Worm (Caenorhabditis elegans) whole organism, L2 larva: ENCODE data around the gene F23F1.2.

Experiments used
- C34F6.9 ChIP-seq: fragments of 150-350 bp; optimal IDR thresholded peaks from 2 replicates; lab custom pipeline; 2014; ENCODE audit warnings: missing biosample characterization, missing genetic modification characterization
- F13H6.1 ChIP-seq: sonication (generic microtip); optimal IDR thresholded peaks from 2 replicates; lab custom pipeline; 2016; ENCODE audit warnings: missing genetic modification characterization, missing compliant biosample characterization
- Y55F3AM.14 ChIP-seq: fragments of 200-800 bp; sonication (Bioruptor generic); optimal IDR thresholded peaks from 2 replicates; lab custom pipeline; 2018; ENCODE audit warnings: mild to moderate bottlenecking, missing genetic modification characterization, missing compliant biosample characterization
- ZK546.5 ChIP-seq: sonication (generic microtip); optimal IDR thresholded peaks from 2 replicates; lab custom pipeline; 2017; ENCODE audit warnings: missing biosample characterization, missing genetic modification characterization
- blmp-1 ChIP-seq: sonication (generic microtip); optimal IDR thresholded peaks from 2 replicates; lab custom pipeline; 2017; ENCODE audit warnings: missing genetic modification characterization, mild to moderate bottlenecking, missing compliant biosample characterization, antibody characterized with exemption, moderate library complexity; ENCODE audit not compliant: insufficient read depth
- ceh-16 ChIP-seq: fragments of 150-350 bp; optimal IDR thresholded peaks from 2 replicates; lab custom pipeline; 2014; ENCODE audit warnings: missing biosample characterization, missing genetic modification characterization
- ceh-82 ChIP-seq: fragments of 150-350 bp; optimal IDR thresholded peaks from 2 replicates; lab custom pipeline; 2014; ENCODE audit warnings: missing biosample characterization, missing genetic modification characterization
- elt-3 ChIP-seq: sonication (generic microtip); optimal IDR thresholded peaks from 2 replicates; lab custom pipeline; 2017; ENCODE audit warnings: missing biosample characterization, missing genetic modification characterization
- gmeb-1 ChIP-seq: fragments of 150-350 bp; optimal IDR thresholded peaks from 2 replicates; lab custom pipeline; 2014; ENCODE audit warnings: missing biosample characterization, missing genetic modification characterization
- lin-11 ChIP-seq: fragments of 150-350 bp; sonication (generic microtip); optimal IDR thresholded peaks from 2 replicates; lab custom pipeline; 2014; ENCODE audit warnings: missing biosample characterization, missing genetic modification characterization, inconsistent platforms, mixed read lengths
- lin-39 ChIP-seq: fragments of 150-350 bp; optimal IDR thresholded peaks from 2 replicates; lab custom pipeline; 2014; ENCODE audit warnings: missing biosample characterization, missing genetic modification reagents, missing genetic modification characterization
- lsy-2 ChIP-seq, 2 experiments: fragments of 150-350 bp in 1 of 2; sonication (generic microtip) in 1 of 2; optimal IDR thresholded peaks; 2 replicates each; lab custom pipeline; 2014 to 2017; ENCODE audit warnings: missing biosample characterization in 2 of 2, missing genetic modification characterization in 2 of 2
- mdl-1 ChIP-seq, 2 experiments: fragments of 150-350 bp in 1 of 2; sonication (generic microtip) in 1 of 2; optimal IDR thresholded peaks; 2 replicates each; lab custom pipeline; 2017; ENCODE audit warnings: missing biosample characterization in 2 of 2, missing genetic modification characterization in 2 of 2
- nhr-10 ChIP-seq: sonication (generic microtip); optimal IDR thresholded peaks from 2 replicates; lab custom pipeline; 2017; ENCODE audit warnings: missing biosample characterization, missing genetic modification characterization
- nhr-11 ChIP-seq: fragments of 150-350 bp; optimal IDR thresholded peaks from 2 replicates; lab custom pipeline; 2014; ENCODE audit warnings: missing biosample characterization, missing genetic modification characterization
- nhr-12 ChIP-seq: fragments of 150-350 bp; optimal IDR thresholded peaks from 2 replicates; lab custom pipeline; 2014; ENCODE audit warnings: missing biosample characterization, missing genetic modification characterization
- nhr-129 ChIP-seq: fragments of 150-350 bp; optimal IDR thresholded peaks from 2 replicates; lab custom pipeline; 2014; ENCODE audit warnings: missing biosample characterization, missing genetic modification characterization
- nhr-237 ChIP-seq: fragments of 150-350 bp; optimal IDR thresholded peaks from 2 replicates; lab custom pipeline; 2014; ENCODE audit warnings: missing biosample characterization, missing genetic modification characterization
- nhr-25 ChIP-seq: fragments of 150-350 bp; sonication (generic microtip); optimal IDR thresholded peaks from 3 replicates; lab custom pipeline; 2014; ENCODE audit warnings: missing biosample characterization, missing genetic modification characterization
- nhr-6 ChIP-seq: fragments of 150-350 bp; optimal IDR thresholded peaks from 2 replicates; lab custom pipeline; 2014; ENCODE audit warnings: missing biosample characterization, missing genetic modification characterization
- nhr-77 ChIP-seq: fragments of 150-350 bp; optimal IDR thresholded peaks from 2 replicates; lab custom pipeline; 2014; ENCODE audit warnings: missing biosample characterization, missing genetic modification characterization
- peb-1 ChIP-seq: fragments of 150-350 bp; optimal IDR thresholded peaks from 2 replicates; lab custom pipeline; 2014; ENCODE audit warnings: missing biosample characterization, missing genetic modification characterization
- sem-4 ChIP-seq: fragments of 150-350 bp; optimal IDR thresholded peaks from 2 replicates; lab custom pipeline; 2014; ENCODE audit warnings: missing biosample characterization, missing genetic modification reagents, missing genetic modification characterization
- skn-1 ChIP-seq: sonication (generic microtip); optimal IDR thresholded peaks from 2 replicates; lab custom pipeline; 2017; ENCODE audit warnings: missing biosample characterization, missing genetic modification characterization
- sma-9 ChIP-seq, 2 experiments: fragments of 150-350 bp in 1 of 2; sonication (generic microtip) in 1 of 2; optimal IDR thresholded peaks; 2 replicates each; lab custom pipeline; 2014 to 2016; ENCODE audit warnings: missing genetic modification characterization in 2 of 2, mild to moderate bottlenecking in 1 of 2, missing biosample characterization in 1 of 2, missing compliant biosample characterization in 1 of 2, missing genetic modification reagents in 1 of 2, moderate library complexity in 1 of 2
- snpc-4 ChIP-seq: fragments of 150-350 bp; optimal IDR thresholded peaks from 2 replicates; lab custom pipeline; 2014; ENCODE audit warnings: missing biosample characterization, missing genetic modification characterization
- unc-39 ChIP-seq: fragments of 150-350 bp; optimal IDR thresholded peaks from 2 replicates; lab custom pipeline; 2014; ENCODE audit warnings: missing biosample characterization, missing genetic modification characterization
- unc-55 ChIP-seq: fragments of 150-350 bp; sonication (generic microtip); optimal IDR thresholded peaks from 3 replicates; lab custom pipeline; 2014; ENCODE audit warnings: missing biosample characterization, missing genetic modification reagents, missing genetic modification characterization
- unc-62 ChIP-seq: fragments of 150-350 bp; optimal IDR thresholded peaks from 2 replicates; lab custom pipeline; 2014; ENCODE audit warnings: missing biosample characterization, missing genetic modification reagents, missing genetic modification characterization
- zag-1 ChIP-seq: fragments of 150-350 bp; optimal IDR thresholded peaks from 2 replicates; lab custom pipeline; 2014; ENCODE audit warnings: missing biosample characterization, missing genetic modification characterization
- ztf-1 ChIP-seq: fragments of 200-800 bp; sonication (Bioruptor generic); conservative IDR thresholded peaks from 2 replicates; pipeline ENCODE4 v1.3.6; 2022; ENCODE audit warnings: missing genetic modification characterization, missing compliant biosample characterization
- ztf-4 ChIP-seq: fragments of 150-350 bp; optimal IDR thresholded peaks from 2 replicates; lab custom pipeline; 2014; ENCODE audit warnings: missing biosample characterization, missing genetic modification characterization

The F23F1.2 gene

ce11 chrII:33904-34303 lies at the start of gene F23F1.2:
Gene F23F1.2, plus strand, starts transcription at chrII:34204.
- TF ChIP-seq Y55F3AM.14, result no peak
- TF ChIP-seq peb-1, result no peak
- no peak for TF ChIP-seq nhr-12 (tag; lab: Kevin White, UChicago)
- TF ChIP-seq ztf-4, result no peak
- no peak for TF ChIP-seq nhr-10 (tag; lab: Kevin White, UChicago)
- no peak for TF ChIP-seq mdl-1 (tag; optimal IDR thresholded peaks at IDR 0.05; lab: Kevin White, UChicago)
- no peak for TF ChIP-seq blmp-1 (tag; lab: Kevin White, UChicago)
- TF ChIP-seq nhr-11, result no peak
- no peak for TF ChIP-seq ztf-1

- peak; percentile 89 for TF ChIP-seq nhr-6 (tag; lab: Kevin White, UChicago)
- TF ChIP-seq nhr-25 (tag; lab: Kevin White, UChicago), result peak; percentile 13
- TF ChIP-seq unc-62, result no peak
- no peak for TF ChIP-seq nhr-12 (tag; lab: Kevin White, UChicago)
These were observed 33.4 kb upstream of the F23F1.2 start for ce11 chrII:586-985.

ce11 chrII:1334-1898 lies 32.6 kb upstream of the F23F1.2 start, which contains the start of gene 2L52.1:
Gene 2L52.1, plus strand, starts transcription at chrII:1848.
- peak; percentile 43 for TF ChIP-seq unc-55 (GFP tag; lab: Kevin White, UChicago)
- no peak for TF ChIP-seq nhr-25 (tag; lab: Kevin White, UChicago)
- no peak for TF ChIP-seq elt-3 (tag; lab: Kevin White, UChicago)
- TF ChIP-seq snpc-4, result no peak
- TF ChIP-seq nhr-6 (tag; lab: Kevin White, UChicago), result peak; percentile 95
- TF ChIP-seq lin-11 (tag; lab: Kevin White, UChicago), result no peak
- TF ChIP-seq nhr-77 (tag; lab: Kevin White, UChicago), result no peak
- TF ChIP-seq nhr-129 (tag; lab: Kevin White, UChicago), result no peak
- TF ChIP-seq skn-1 (tag; lab: Kevin White, UChicago), result no peak

- TF ChIP-seq nhr-25 (tag; lab: Kevin White, UChicago) (no peak), sma-9 (GFP tag; optimal IDR thresholded peaks at IDR 0.05; lab: Kevin White, UChicago) (no peak), sma-9 (tag; optimal IDR thresholded peaks at IDR 0.05; lab: Kevin White, UChicago) (no peak), Y55F3AM.14 (no peak), mdl-1 (tag; optimal IDR thresholded peaks at IDR 0.05; lab: Kevin White, UChicago) (no peak), gmeb-1 (no peak), unc-62 (no peak), nhr-129 (tag; lab: Kevin White, UChicago) (no peak), nhr-237 (tag; lab: Kevin White, UChicago) (no peak), ZK546.5 (tag; lab: Kevin White, UChicago) (no peak), elt-3 (tag; lab: Kevin White, UChicago) (no peak), unc-39 (tag; lab: Kevin White, UChicago) (no peak), ceh-16 (no peak), lin-39 (tag; lab: Kevin White, UChicago) (no peak), lsy-2 (tag; optimal IDR thresholded peaks at IDR 0.05; lab: Kevin White, UChicago) (no peak), ztf-4 (no peak)
These were observed 29.2 kb upstream of the F23F1.2 start for ce11 chrII:4793-5192.

DNA sequence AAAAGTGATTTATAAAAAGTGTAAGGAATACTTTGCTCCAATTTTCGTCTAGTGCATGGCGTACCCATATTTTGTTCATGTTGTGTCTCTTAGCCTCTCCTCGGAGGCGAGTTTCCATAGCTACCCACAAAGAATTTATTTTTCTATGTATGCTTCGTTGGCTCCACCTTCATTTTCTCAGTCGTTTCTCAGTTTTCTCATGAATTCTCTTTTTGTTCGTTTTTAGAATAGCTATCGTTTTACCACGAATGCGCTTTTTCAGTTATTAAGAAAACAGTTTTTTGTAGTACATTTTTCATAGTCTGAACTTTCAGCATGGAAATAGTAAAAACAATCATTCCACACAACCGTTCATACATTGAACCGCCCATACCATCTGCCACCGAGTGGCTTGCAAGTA lies 27.7 kb upstream of the F23F1.2 start, which contains the start of gene osta-1:
Gene osta-1 (plus strand): TSS at position 309 of the 400 bp plus-strand sequence.
- TF ChIP-seq nhr-11, result no peak
- TF ChIP-seq nhr-6 (tag; lab: Kevin White, UChicago), result peak; percentile 87

DNA sequence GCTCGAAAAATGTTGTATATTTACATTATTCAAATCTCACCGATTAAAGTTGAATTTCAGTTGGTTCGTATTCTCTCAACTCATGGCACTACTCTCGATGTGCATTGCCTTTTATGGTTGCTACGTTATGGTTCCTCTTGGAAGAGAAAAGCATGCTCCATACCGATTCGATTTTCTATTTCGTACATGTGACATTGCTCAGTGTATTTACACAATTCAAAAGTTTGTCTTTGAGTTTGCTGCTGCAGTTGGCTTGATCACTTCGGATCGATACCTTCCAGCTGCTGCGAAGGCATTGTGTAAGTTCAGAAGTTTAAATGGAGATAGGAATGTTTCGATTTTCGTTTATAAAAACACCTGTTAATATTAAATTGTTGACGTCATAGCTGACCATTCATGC lies 25.8 kb upstream of the F23F1.2 start:
- TF ChIP-seq lin-11 (tag; lab: Kevin White, UChicago) (no peak), nhr-6 (tag; lab: Kevin White, UChicago) (peak; percentile 88), nhr-77 (tag; lab: Kevin White, UChicago) (no peak), nhr-12 (tag; lab: Kevin White, UChicago) (no peak), nhr-10 (tag; lab: Kevin White, UChicago) (no peak), lsy-2 (tag; optimal IDR thresholded peaks at IDR 0.05; lab: Kevin White, UChicago) (no peak)

- TF ChIP-seq sem-4 (tag; lab: Kevin White, UChicago) (no peak), zag-1 (tag; lab: Kevin White, UChicago) (no peak), nhr-77 (tag; lab: Kevin White, UChicago) (no peak), nhr-11 (no peak), C34F6.9 (tag; lab: Kevin White, UChicago) (no peak), unc-55 (GFP tag; lab: Kevin White, UChicago) (no peak), ceh-82 (tag; lab: Kevin White, UChicago) (no peak), skn-1 (tag; lab: Kevin White, UChicago) (no peak), F13H6.1 (tag; lab: Kevin White, UChicago) (no peak), lsy-2 (tag; optimal IDR thresholded peaks at IDR 0.05; lab: Kevin White, UChicago) (no peak), unc-39 (tag; lab: Kevin White, UChicago) (no peak), lin-11 (tag; lab: Kevin White, UChicago) (no peak), nhr-25 (tag; lab: Kevin White, UChicago) (no peak)
These were observed 22.2 kb upstream of the F23F1.2 start, which contains the start of gene best-4 for ce11 chrII:11783-12182. Gene best-4, minus strand, starts transcription at chrII:11883.
